Fruit fly (Drosophila melanogaster) whole organism, embryonic: ENCODE measurements around the gene CG7789.

ENCODE experiments used
- Adf1 ChIP-seq: fragments of 200-800 bp; sonication (Bioruptor generic); IDR thresholded peaks from 2 replicates; pipeline ENCODE4 v1.3.6; 2022; ENCODE audit warnings: missing biosample characterization, missing genetic modification characterization
- Atf-2 ChIP-seq: fragments of 200-800 bp; sonication (Bioruptor generic); optimal IDR thresholded peaks from 2 replicates; lab custom pipeline; 2016; ENCODE audit warnings: missing biosample characterization, missing genetic modification characterization
- CG10979 ChIP-seq: fragments of 200-800 bp; sonication (Bioruptor generic); optimal IDR thresholded peaks from 2 replicates; lab custom pipeline; 2018; ENCODE audit warnings: missing biosample characterization, mild to moderate bottlenecking, missing genetic modification characterization, moderate library complexity
- CG11093 ChIP-seq: fragments of 200-800 bp; sonication (Bioruptor generic); IDR thresholded peaks from 3 replicates; pipeline ENCODE4 v1.3.6; 2022; ENCODE audit warnings: missing biosample characterization, missing genetic modification characterization
- CG11456 ChIP-seq: fragments of 200-800 bp; sonication (Bioruptor generic); IDR thresholded peaks from 3 replicates; pipeline ENCODE4 v1.3.6; 2022; ENCODE audit warnings: missing biosample characterization, missing genetic modification characterization
- CG11504 ChIP-seq: fragments of 200-800 bp; sonication (Bioruptor generic); optimal IDR thresholded peaks from 3 replicates; lab custom pipeline; 2019; ENCODE audit warnings: missing biosample characterization, mild to moderate bottlenecking, missing genetic modification characterization, moderate library complexity
- CG12071 ChIP-seq: fragments of 200-800 bp; sonication (Bioruptor generic); optimal IDR thresholded peaks from 3 replicates; lab custom pipeline; 2018; ENCODE audit warnings: missing biosample characterization, mild to moderate bottlenecking, missing genetic modification characterization
- CG13894 ChIP-seq: fragments of 200-800 bp; sonication (Bioruptor generic); optimal IDR thresholded peaks from 3 replicates; lab custom pipeline; 2018; ENCODE audit warnings: missing biosample characterization, mild to moderate bottlenecking, missing genetic modification characterization, moderate library complexity
- CG14050 ChIP-seq: fragments of 200-800 bp; sonication (Bioruptor generic); IDR thresholded peaks from 3 replicates; pipeline ENCODE4 v1.3.6; 2022; ENCODE audit warnings: missing biosample characterization, missing genetic modification characterization
- CG14441 ChIP-seq: fragments of 200-800 bp; sonication (Bioruptor generic); IDR thresholded peaks from 2 replicates; pipeline ENCODE4 v1.3.6; 2022; ENCODE audit warnings: missing biosample characterization, missing genetic modification characterization
- CG14860 ChIP-seq: fragments of 200-800 bp; sonication (Bioruptor generic); IDR thresholded peaks from 3 replicates; pipeline ENCODE4 v1.3.6; 2022; ENCODE audit warnings: missing biosample characterization, missing genetic modification characterization; ENCODE audit not compliant: partially characterized antibody
- CG17328 ChIP-seq: fragments of 200-800 bp; sonication (Bioruptor generic); IDR thresholded peaks from 2 replicates; pipeline ENCODE4 v1.3.6; 2022; ENCODE audit warnings: missing biosample characterization, missing genetic modification characterization
- CG17612 ChIP-seq: fragments of 200-800 bp; sonication (Bioruptor generic); IDR thresholded peaks from 2 replicates; pipeline ENCODE4 v1.3.6; 2022; ENCODE audit warnings: missing biosample characterization, missing genetic modification characterization
- CG17912 ChIP-seq: fragments of 200-800 bp; sonication (Bioruptor generic); optimal IDR thresholded peaks from 2 replicates; lab custom pipeline; 2018; ENCODE audit warnings: missing biosample characterization, mild to moderate bottlenecking, missing genetic modification characterization
- CG18011 ChIP-seq: fragments of 200-800 bp; sonication (Bioruptor generic); optimal IDR thresholded peaks from 2 replicates; lab custom pipeline; 2017; ENCODE audit warnings: missing biosample characterization, missing genetic modification characterization, mild to moderate bottlenecking, moderate library complexity, missing genotype
- CG43689 ChIP-seq: fragments of 200-800 bp; sonication (Bioruptor generic); IDR thresholded peaks from 2 replicates; pipeline ENCODE4 v1.3.6; 2022; ENCODE audit warnings: missing biosample characterization, missing genetic modification characterization
- CG9215 ChIP-seq: fragments of 200-800 bp; sonication (Bioruptor generic); IDR thresholded peaks from 2 replicates; pipeline ENCODE4 v1.3.6; 2022; ENCODE audit warnings: missing biosample characterization, missing genetic modification characterization
- CG9609 ChIP-seq: fragments of 200-800 bp; sonication (Bioruptor generic); optimal IDR thresholded peaks from 3 replicates; lab custom pipeline; 2016; ENCODE audit warnings: missing biosample characterization, missing genetic modification characterization
- Dad ChIP-seq: fragments of 200-800 bp; sonication (Bioruptor generic); optimal IDR thresholded peaks from 3 replicates; lab custom pipeline; 2016; ENCODE audit warnings: missing biosample characterization, missing genetic modification characterization
- Dll ChIP-seq: fragments of 200-800 bp; sonication (Bioruptor generic); IDR thresholded peaks from 4 replicates; pipeline ENCODE4 v1.3.6; 2022; ENCODE audit warnings: missing biosample characterization, missing genetic modification characterization; ENCODE audit not compliant: partially characterized antibody
- Dref ChIP-seq: fragments of 200-800 bp; sonication (Bioruptor generic); IDR thresholded peaks from 2 replicates; pipeline ENCODE4 v1.3.6; 2022; ENCODE audit warnings: missing biosample characterization, missing genetic modification characterization
- H2.0 ChIP-seq: fragments of 200-800 bp; sonication (Bioruptor generic); IDR thresholded peaks from 2 replicates; pipeline ENCODE4 v1.3.6; 2022; ENCODE audit warnings: missing biosample characterization, missing genetic modification characterization
- HLH54F ChIP-seq: fragments of 200-800 bp; sonication (Bioruptor generic); optimal IDR thresholded peaks from 3 replicates; lab custom pipeline; 2016; ENCODE audit warnings: missing biosample characterization, missing genetic modification characterization
- Hand ChIP-seq: fragments of 200-800 bp; sonication (Bioruptor generic); optimal IDR thresholded peaks from 2 replicates; lab custom pipeline; 2017; ENCODE audit warnings: mild to moderate bottlenecking, missing biosample characterization, missing genetic modification reagents, missing genetic modification characterization
- Jarid2 ChIP-seq: fragments of 200-800 bp; sonication (Bioruptor generic); optimal IDR thresholded peaks from 3 replicates; lab custom pipeline; 2017; ENCODE audit warnings: mild to moderate bottlenecking, missing biosample characterization, missing genetic modification reagents, missing genetic modification characterization
- MBD-R2 ChIP-seq: fragments of 200-800 bp; sonication (Bioruptor generic); IDR thresholded peaks from 2 replicates; pipeline ENCODE4 v1.3.6; 2022; ENCODE audit warnings: missing biosample characterization, missing genetic modification characterization
- MESR4 ChIP-seq: fragments of 200-800 bp; sonication (Bioruptor generic); optimal IDR thresholded peaks from 2 replicates; lab custom pipeline; 2018; ENCODE audit warnings: missing biosample characterization, mild to moderate bottlenecking, missing genetic modification characterization, moderate library complexity
- NfI ChIP-seq: fragments of 200-800 bp; sonication (Bioruptor generic); optimal IDR thresholded peaks from 3 replicates; lab custom pipeline; 2018; ENCODE audit warnings: missing biosample characterization, mild to moderate bottlenecking, missing genetic modification characterization, moderate library complexity
- Oaz ChIP-seq: fragments of 200-800 bp; sonication (Bioruptor generic); IDR thresholded peaks from 2 replicates; pipeline ENCODE4 v1.3.6; 2022; ENCODE audit warnings: missing biosample characterization, missing genetic modification characterization
- Sin3A ChIP-seq: fragments of >200 bp; optimal IDR thresholded peaks from 2 replicates; lab custom pipeline; 2018
- ara ChIP-seq: fragments of 200-800 bp; sonication (Bioruptor generic); IDR thresholded peaks from 2 replicates; pipeline ENCODE4 v1.3.6; 2022; ENCODE audit warnings: missing biosample characterization, missing genetic modification characterization
- cwo ChIP-seq: fragments of 200-800 bp; sonication (Bioruptor generic); optimal IDR thresholded peaks from 3 replicates; lab custom pipeline; 2017; ENCODE audit warnings: missing biosample characterization, missing genetic modification characterization, mild to moderate bottlenecking, moderate library complexity, missing genetic modification reagents
- dm ChIP-seq: fragments of 200-800 bp; sonication (Bioruptor generic); optimal IDR thresholded peaks from 3 replicates; lab custom pipeline; 2016; ENCODE audit warnings: missing biosample characterization, missing genetic modification characterization
- dysf ChIP-seq: fragments of 200-800 bp; sonication (Bioruptor generic); IDR thresholded peaks from 3 replicates; pipeline ENCODE4 v1.3.6; 2022; ENCODE audit warnings: missing biosample characterization, missing genetic modification characterization
- en ChIP-seq: fragments of 200-800 bp; sonication (Bioruptor generic); optimal IDR thresholded peaks from 2 replicates; lab custom pipeline; 2016; ENCODE audit warnings: missing biosample characterization, missing genetic modification characterization
- fu2 ChIP-seq: fragments of 200-800 bp; sonication (Bioruptor generic); optimal IDR thresholded peaks from 2 replicates; lab custom pipeline; 2016; ENCODE audit warnings: missing biosample characterization, missing genetic modification characterization
- gem ChIP-seq: fragments of 200-800 bp; sonication (Bioruptor generic); optimal IDR thresholded peaks from 2 replicates; lab custom pipeline; 2019; ENCODE audit warnings: missing biosample characterization, mild to moderate bottlenecking, missing genetic modification characterization, moderate library complexity
- klu ChIP-seq: fragments of 200-800 bp; sonication (Bioruptor generic); IDR thresholded peaks from 2 replicates; pipeline ENCODE4 v1.3.6; 2022; ENCODE audit warnings: missing biosample characterization, missing genetic modification characterization
- lab ChIP-seq: fragments of 200-800 bp; sonication (Bioruptor generic); optimal IDR thresholded peaks from 3 replicates; lab custom pipeline; 2017; ENCODE audit warnings: missing biosample characterization, missing genetic modification characterization, mild to moderate bottlenecking, moderate library complexity, missing genetic modification reagents
- nerfin-1 ChIP-seq: fragments of 200-800 bp; sonication (Bioruptor generic); optimal IDR thresholded peaks from 3 replicates; lab custom pipeline; 2019; ENCODE audit warnings: missing biosample characterization, mild to moderate bottlenecking, missing genetic modification characterization, moderate library complexity
- org-1 ChIP-seq: fragments of 200-800 bp; sonication (Bioruptor generic); optimal IDR thresholded peaks from 2 replicates; lab custom pipeline; 2017; ENCODE audit warnings: missing biosample characterization, missing genetic modification characterization
- prd ChIP-seq, 3 experiments: fragments of >200 bp in 2 of 3; fragments of 200-800 bp in 1 of 3; sonication (Bioruptor generic) in 1 of 3; optimal IDR thresholded peaks in 2 of 3; IDR thresholded peaks in 1 of 3; 2 replicates in 2 of 3; 3 replicates in 1 of 3; pipeline versions ENCODE4 v1.3.6 to Lab custom; 2017 to 2022; ENCODE audit warnings: missing biosample characterization in 1 of 3, missing genetic modification characterization in 1 of 3
- row ChIP-seq: fragments of 200-800 bp; sonication (Bioruptor generic); IDR thresholded peaks from 3 replicates; pipeline ENCODE4 v1.3.6; 2022; ENCODE audit warnings: missing biosample characterization, missing genetic modification characterization
- slbo ChIP-seq: fragments of 200-800 bp; sonication (Bioruptor generic); IDR thresholded peaks from 2 replicates; pipeline ENCODE4 v1.3.6; 2022; ENCODE audit warnings: missing biosample characterization, missing genetic modification characterization
- slp2 ChIP-seq: fragments of 200-800 bp; sonication (Bioruptor generic); optimal IDR thresholded peaks from 2 replicates; lab custom pipeline; 2016; ENCODE audit warnings: missing biosample characterization, missing genetic modification characterization
- sna ChIP-seq: fragments of 200-800 bp; sonication (Bioruptor generic); IDR thresholded peaks from 2 replicates; pipeline ENCODE4 v1.3.6; 2022; ENCODE audit warnings: missing biosample characterization, missing genetic modification characterization; ENCODE audit not compliant: partially characterized antibody
- tgo ChIP-seq: fragments of 200-800 bp; sonication (Bioruptor generic); IDR thresholded peaks from 3 replicates; pipeline ENCODE4 v1.3.6; 2022; ENCODE audit warnings: missing biosample characterization, missing genetic modification characterization
- tna ChIP-seq: fragments of 200-800 bp; sonication (Bioruptor generic); IDR thresholded peaks from 2 replicates; pipeline ENCODE4 v1.3.6; 2022; ENCODE audit warnings: missing biosample characterization, missing genetic modification characterization; ENCODE audit not compliant: partially characterized antibody
- trh ChIP-seq: fragments of 200-800 bp; sonication (Bioruptor generic); optimal IDR thresholded peaks from 2 replicates; lab custom pipeline; 2016; ENCODE audit warnings: missing biosample characterization, missing genetic modification characterization
- vvl ChIP-seq: fragments of 200-800 bp; sonication (Bioruptor generic); IDR thresholded peaks from 2 replicates; pipeline ENCODE4 v1.3.6; 2022; ENCODE audit warnings: missing biosample characterization, missing genetic modification characterization

Gene CG7789

dm6 chr3R:29758129-29758733, 44.8 kb upstream of the CG7789 start (continued):
- TF ChIP-seq CG18011 (GFP tag; lab: Kevin White, UChicago) (no peak), CG12071 (GFP tag; lab: Kevin White, UChicago) (no peak), nerfin-1 (no peak), NfI (GFP tag; lab: Kevin White, UChicago) (no peak), H2.0 (0 out of 2 replicates have a peak, but pooled peaks have one; percentile 18), Jarid2 (GFP tag; lab: Kevin White, UChicago) (no peak), CG9215 (GFP tag; lab: Robert Waterston, UW) (no peak), CG14441 (no peak), fu2 (GFP tag; lab: Kevin White, UChicago) (no peak), Oaz (GFP tag; lab: Robert Waterston, UW) (0 out of 2 replicates have a peak, but pooled peaks have one; percentile 25), org-1 (GFP tag; lab: Kevin White, UChicago) (no peak), Atf-2 (no peak), CG13894 (tag; lab: Kevin White, UChicago) (no peak), CG17328 (GFP tag; lab: Robert Waterston, UW) (0 out of 2 replicates have a peak, but pooled peaks have one; percentile 35), Dll (GFP tag; lab: Robert Waterston, UW) (no peak), CG14050 (GFP tag; lab: Robert Waterston, UW) (no peak), sna (GFP tag; lab: Robert Waterston, UW) (no peak), trh (GFP tag; lab: Kevin White, UChicago) (no peak), slp2 (GFP tag; lab: Kevin White, UChicago) (no peak), CG43689 (GFP tag; lab: Robert Waterston, UW) (no peak), klu (GFP tag; lab: Robert Waterston, UW) (no peak), Dref (GFP tag; lab: Robert Waterston, UW) (0 out of 2 replicates have a peak, but pooled peaks have one; percentile 18), gem (tag; lab: Kevin White, UChicago) (peak; percentile 43), slbo (GFP tag; lab: Robert Waterston, UW) (peak; percentile 43), tgo (peak; percentile 25; the same call in 1 of the 3 replicates), row (GFP tag; lab: Robert Waterston, UW) (peak; percentile 53), en (GFP tag; lab: Kevin White, UChicago) (no peak), CG17612 (GFP tag; lab: Robert Waterston, UW) (no peak), dysf (GFP tag; lab: Robert Waterston, UW) (0 out of 3 replicates have a peak, but pooled peaks have one; percentile 8), CG14860 (GFP tag; lab: Robert Waterston, UW) (no peak), HLH54F (GFP tag; lab: Kevin White, UChicago) (no peak), Sin3A (lab: Kevin White, UChicago) (no peak), CG17912 (GFP tag; lab: Kevin White, UChicago) (no peak), Dad (no peak), CG11456 (GFP tag; lab: Robert Waterston, UW) (0 out of 3 replicates have a peak, but pooled peaks have one; percentile 17), ara (GFP tag; lab: Robert Waterston, UW) (no peak), MBD-R2 (GFP tag; lab: Robert Waterston, UW) (no peak), MESR4 (GFP tag; lab: Kevin White, UChicago) (no peak), tna (GFP tag; lab: Robert Waterston, UW) (no peak), Hand (GFP tag; lab: Kevin White, UChicago) (no peak), Adf1 (GFP tag; lab: Robert Waterston, UW) (no peak), CG11504 (tag; lab: Kevin White, UChicago) (peak; percentile 31), CG11093 (GFP tag; lab: Robert Waterston, UW) (no peak), vvl (peak; percentile 49; the same call in 1 of the 2 replicates), cwo (GFP tag; lab: Kevin White, UChicago) (no peak), lab (no peak), dm (GFP tag; lab: Kevin White, UChicago) (no peak), prd (optimal IDR thresholded peaks at IDR 0.05; lab: Kevin White, UChicago) (no peak), prd (GFP tag; IDR thresholded peaks at IDR 0.05; lab: Robert Waterston, UW) (0 out of 3 replicates have a peak, but pooled peaks have one; percentile 20), CG10979 (no peak), CG9609 (GFP tag; lab: Kevin White, UChicago) (no peak)
